Worm (Caenorhabditis elegans) whole organism, L2 larva: ENCODE results near the gene Y97E10C.1.
"Not testable (repeated sequence)": the region's sequence is repeated elsewhere in the genome, so short reads cannot be mapped to it uniquely, and the experiment has no call there.

Experiments used
- C34F6.9 ChIP-seq: fragments of 150-350 bp; optimal IDR thresholded peaks from 2 replicates; lab custom pipeline; 2014; ENCODE audit warnings: missing biosample characterization, missing genetic modification characterization
- R02D3.7 ChIP-seq: fragments of 150-350 bp; optimal IDR thresholded peaks from 2 replicates; lab custom pipeline; 2014; ENCODE audit warnings: missing biosample characterization, missing genetic modification characterization
- Y55F3AM.14 ChIP-seq: fragments of 200-800 bp; sonication (Bioruptor generic); optimal IDR thresholded peaks from 2 replicates; lab custom pipeline; 2018; ENCODE audit warnings: mild to moderate bottlenecking, missing genetic modification characterization, missing compliant biosample characterization
- ZK546.5 ChIP-seq: sonication (generic microtip); optimal IDR thresholded peaks from 2 replicates; lab custom pipeline; 2017; ENCODE audit warnings: missing biosample characterization, missing genetic modification characterization
- alr-1 ChIP-seq: fragments of 150-350 bp; optimal IDR thresholded peaks from 2 replicates; lab custom pipeline; 2014; ENCODE audit warnings: missing biosample characterization, missing genetic modification characterization
- ama-1 ChIP-seq: fragments of 150-350 bp; optimal IDR thresholded peaks from 2 replicates; lab custom pipeline; 2018; ENCODE audit warnings: inconsistent platforms
- blmp-1 ChIP-seq: sonication (generic microtip); optimal IDR thresholded peaks from 2 replicates; lab custom pipeline; 2017; ENCODE audit warnings: missing genetic modification characterization, mild to moderate bottlenecking, missing compliant biosample characterization, antibody characterized with exemption, moderate library complexity; ENCODE audit not compliant: insufficient read depth
- ceh-16 ChIP-seq: fragments of 150-350 bp; optimal IDR thresholded peaks from 2 replicates; lab custom pipeline; 2014; ENCODE audit warnings: missing biosample characterization, missing genetic modification characterization
- crh-2 ChIP-seq: sonication (generic microtip); optimal IDR thresholded peaks from 2 replicates; lab custom pipeline; 2017; ENCODE audit warnings: missing biosample characterization, missing genetic modification characterization
- elt-1 ChIP-seq: fragments of 150-350 bp; optimal IDR thresholded peaks from 2 replicates; lab custom pipeline; 2014; ENCODE audit warnings: missing biosample characterization, missing genetic modification characterization
- elt-3 ChIP-seq: sonication (generic microtip); optimal IDR thresholded peaks from 2 replicates; lab custom pipeline; 2017; ENCODE audit warnings: missing biosample characterization, missing genetic modification characterization
- fos-1 ChIP-seq: fragments of 150-350 bp; optimal IDR thresholded peaks from 2 replicates; lab custom pipeline; 2014; ENCODE audit warnings: missing biosample characterization, missing genetic modification characterization
- lin-11 ChIP-seq: fragments of 150-350 bp; sonication (generic microtip); optimal IDR thresholded peaks from 2 replicates; lab custom pipeline; 2014; ENCODE audit warnings: missing biosample characterization, missing genetic modification characterization, inconsistent platforms, mixed read lengths
- lin-13 ChIP-seq: fragments of 150-350 bp; optimal IDR thresholded peaks from 2 replicates; lab custom pipeline; 2014; ENCODE audit warnings: missing biosample characterization, missing genetic modification reagents, missing genetic modification characterization
- lin-39 ChIP-seq: fragments of 150-350 bp; optimal IDR thresholded peaks from 2 replicates; lab custom pipeline; 2014; ENCODE audit warnings: missing biosample characterization, missing genetic modification reagents, missing genetic modification characterization
- mab-5 ChIP-seq: fragments of 150-350 bp; optimal IDR thresholded peaks from 2 replicates; lab custom pipeline; 2014; ENCODE audit warnings: missing biosample characterization, missing genetic modification characterization
- mbf-1 ChIP-seq: sonication (generic microtip); optimal IDR thresholded peaks from 2 replicates; lab custom pipeline; 2017; ENCODE audit warnings: missing biosample characterization, missing genetic modification characterization
- nhr-10 ChIP-seq: sonication (generic microtip); optimal IDR thresholded peaks from 2 replicates; lab custom pipeline; 2017; ENCODE audit warnings: missing biosample characterization, missing genetic modification characterization
- nhr-12 ChIP-seq: fragments of 150-350 bp; optimal IDR thresholded peaks from 2 replicates; lab custom pipeline; 2014; ENCODE audit warnings: missing biosample characterization, missing genetic modification characterization
- nhr-21 ChIP-seq: fragments of 150-350 bp; optimal IDR thresholded peaks from 2 replicates; lab custom pipeline; 2014; ENCODE audit warnings: missing biosample characterization, missing genetic modification characterization
- nhr-237 ChIP-seq: fragments of 150-350 bp; optimal IDR thresholded peaks from 2 replicates; lab custom pipeline; 2014; ENCODE audit warnings: missing biosample characterization, missing genetic modification characterization
- nhr-25 ChIP-seq: fragments of 150-350 bp; sonication (generic microtip); optimal IDR thresholded peaks from 3 replicates; lab custom pipeline; 2014; ENCODE audit warnings: missing biosample characterization, missing genetic modification characterization
- nhr-77 ChIP-seq: fragments of 150-350 bp; optimal IDR thresholded peaks from 2 replicates; lab custom pipeline; 2014; ENCODE audit warnings: missing biosample characterization, missing genetic modification characterization
- peb-1 ChIP-seq: fragments of 150-350 bp; optimal IDR thresholded peaks from 2 replicates; lab custom pipeline; 2014; ENCODE audit warnings: missing biosample characterization, missing genetic modification characterization
- sem-4 ChIP-seq: fragments of 150-350 bp; optimal IDR thresholded peaks from 2 replicates; lab custom pipeline; 2014; ENCODE audit warnings: missing biosample characterization, missing genetic modification reagents, missing genetic modification characterization
- skn-1 ChIP-seq: sonication (generic microtip); optimal IDR thresholded peaks from 2 replicates; lab custom pipeline; 2017; ENCODE audit warnings: missing biosample characterization, missing genetic modification characterization
- sma-9 ChIP-seq, 2 experiments: fragments of 150-350 bp in 1 of 2; sonication (generic microtip) in 1 of 2; optimal IDR thresholded peaks; 2 replicates each; lab custom pipeline; 2014 to 2016; ENCODE audit warnings: missing genetic modification characterization in 2 of 2, mild to moderate bottlenecking in 1 of 2, missing biosample characterization in 1 of 2, missing compliant biosample characterization in 1 of 2, missing genetic modification reagents in 1 of 2, moderate library complexity in 1 of 2
- snpc-4 ChIP-seq: fragments of 150-350 bp; optimal IDR thresholded peaks from 2 replicates; lab custom pipeline; 2014; ENCODE audit warnings: missing biosample characterization, missing genetic modification characterization
- unc-39 ChIP-seq: fragments of 150-350 bp; optimal IDR thresholded peaks from 2 replicates; lab custom pipeline; 2014; ENCODE audit warnings: missing biosample characterization, missing genetic modification characterization
- unc-55 ChIP-seq: fragments of 150-350 bp; sonication (generic microtip); optimal IDR thresholded peaks from 3 replicates; lab custom pipeline; 2014; ENCODE audit warnings: missing biosample characterization, missing genetic modification reagents, missing genetic modification characterization
- ztf-11 ChIP-seq: sonication (generic microtip); optimal IDR thresholded peaks from 2 replicates; lab custom pipeline; 2017; ENCODE audit warnings: missing biosample characterization, missing genetic modification characterization
- ztf-4 ChIP-seq: fragments of 150-350 bp; optimal IDR thresholded peaks from 2 replicates; lab custom pipeline; 2014; ENCODE audit warnings: missing biosample characterization, missing genetic modification characterization

Gene Y97E10C.1

ce11 chrV:7690637-7691036 is 38.0 kb upstream of the Y97E10C.1 start:
- TF ChIP-seq nhr-12 (no peak), nhr-25 (tag; lab: Kevin White, UChicago) (no peak), nhr-21 (no peak), lin-11 (tag; lab: Kevin White, UChicago) (no peak), sma-9 (GFP tag; optimal IDR thresholded peaks at IDR 0.05; lab: Kevin White, UChicago) (no peak), sma-9 (tag; optimal IDR thresholded peaks at IDR 0.05; lab: Kevin White, UChicago) (no peak), crh-2 (no peak), ztf-4 (tag; lab: Kevin White, UChicago) (no peak), nhr-237 (tag; lab: Kevin White, UChicago) (no peak), unc-55 (GFP tag; lab: Kevin White, UChicago) (no peak)

- TF ChIP-seq lin-39 (tag; lab: Kevin White, UChicago) (no peak), lin-13 (no peak), mab-5 (no peak), C34F6.9 (tag; lab: Kevin White, UChicago) (no peak), blmp-1 (tag; lab: Kevin White, UChicago) (no peak), ztf-4 (tag; lab: Kevin White, UChicago) (no peak), nhr-77 (tag; lab: Kevin White, UChicago) (no peak), ceh-16 (tag; lab: Kevin White, UChicago) (no peak), nhr-12 (no peak)
- TF ChIP-seq, all 48 proteins: peak for 0
These were observed 35.3 kb upstream of the Y97E10C.1 start, which contains the start of gene C12D5.10 for ce11 chrV:7693394-7693793. Gene C12D5.10 (minus strand): TSS chrV:7693494.

ce11 chrV:7696842-7697241 is 31.8 kb upstream of the Y97E10C.1 start, which contains the start of gene ZK105.3:
Gene ZK105.3 (plus strand): TSS chrV:7697142.
- TF ChIP-seq ZK546.5 (tag; lab: Kevin White, UChicago) (no peak), nhr-77 (tag; lab: Kevin White, UChicago) (no peak)

ce11 chrV:7703536-7703935 is 25.1 kb upstream of the Y97E10C.1 start, which contains the start of gene srsx-40:
Gene srsx-40 (minus strand): TSS chrV:7703636.
- not testable (repeated sequence) for TF ChIP-seq alr-1 (tag; lab: Kevin White, UChicago); ama-1 (lab: Kevin White, UChicago); lin-11 (tag; lab: Kevin White, UChicago)

- TF ChIP-seq skn-1 (tag; lab: Kevin White, UChicago) (no peak), Y55F3AM.14 (GFP tag; lab: Kevin White, UChicago) (no peak), unc-39 (tag; lab: Kevin White, UChicago) (no peak), fos-1 (tag; lab: Kevin White, UChicago) (no peak), R02D3.7 (tag; lab: Kevin White, UChicago) (no peak), mab-5 (no peak), elt-1 (tag; lab: Kevin White, UChicago) (no peak), ztf-11 (tag; lab: Kevin White, UChicago) (no peak)
- TF ChIP-seq, all 48 proteins: peak for 0
These were observed 23.4 kb upstream of the Y97E10C.1 start, which contains the start of gene srw-3 for ce11 chrV:7705316-7705715. Gene srw-3 (plus strand): TSS chrV:7705616.

ce11 chrV:7708525-7708924 is 20.2 kb upstream of the Y97E10C.1 start, which contains the start of gene ZK105.11:
Gene ZK105.11 (minus strand): TSS chrV:7708625.
- TF ChIP-seq sem-4 (tag; lab: Kevin White, UChicago) (no peak), snpc-4 (tag; lab: Kevin White, UChicago) (no peak), nhr-10 (tag; lab: Kevin White, UChicago) (no peak), mbf-1 (tag; lab: Kevin White, UChicago) (no peak), lin-11 (tag; lab: Kevin White, UChicago) (no peak), nhr-12 (no peak), peb-1 (tag; lab: Kevin White, UChicago) (no peak), ztf-4 (tag; lab: Kevin White, UChicago) (no peak), nhr-25 (tag; lab: Kevin White, UChicago) (no peak), elt-3 (no peak)
